Worm (Caenorhabditis elegans) whole organism, L2 larva: ENCODE results near the gene C49F5.7.

Source experiments
- F13H6.1 ChIP-seq: sonication (generic microtip); optimal IDR thresholded peaks from 2 replicates; lab custom pipeline; 2016; ENCODE audit warnings: missing genetic modification characterization, missing compliant biosample characterization
- aly-2 ChIP-seq: fragments of 150-350 bp; optimal IDR thresholded peaks from 2 replicates; lab custom pipeline; 2014; ENCODE audit warnings: missing biosample characterization, missing genetic modification characterization
- ceh-82 ChIP-seq: fragments of 150-350 bp; optimal IDR thresholded peaks from 2 replicates; lab custom pipeline; 2014; ENCODE audit warnings: missing biosample characterization, missing genetic modification characterization
- elt-3 ChIP-seq: sonication (generic microtip); optimal IDR thresholded peaks from 2 replicates; lab custom pipeline; 2017; ENCODE audit warnings: missing biosample characterization, missing genetic modification characterization
- lsy-2 ChIP-seq, 2 experiments: fragments of 150-350 bp in 1 of 2; sonication (generic microtip) in 1 of 2; optimal IDR thresholded peaks; 2 replicates each; lab custom pipeline; 2014 to 2017; ENCODE audit warnings: missing biosample characterization in 2 of 2, missing genetic modification characterization in 2 of 2
- nhr-10 ChIP-seq: sonication (generic microtip); optimal IDR thresholded peaks from 2 replicates; lab custom pipeline; 2017; ENCODE audit warnings: missing biosample characterization, missing genetic modification characterization
- nhr-23 ChIP-seq: fragments of 150-350 bp; optimal IDR thresholded peaks from 2 replicates; lab custom pipeline; 2014; ENCODE audit warnings: missing biosample characterization, missing genetic modification reagents, missing genetic modification characterization
- nhr-6 ChIP-seq: fragments of 150-350 bp; optimal IDR thresholded peaks from 2 replicates; lab custom pipeline; 2014; ENCODE audit warnings: missing biosample characterization, missing genetic modification characterization
- snpc-4 ChIP-seq: fragments of 150-350 bp; optimal IDR thresholded peaks from 2 replicates; lab custom pipeline; 2014; ENCODE audit warnings: missing biosample characterization, missing genetic modification characterization
- ztf-11 ChIP-seq: sonication (generic microtip); optimal IDR thresholded peaks from 2 replicates; lab custom pipeline; 2017; ENCODE audit warnings: missing biosample characterization, missing genetic modification characterization
- ztf-4 ChIP-seq: fragments of 150-350 bp; optimal IDR thresholded peaks from 2 replicates; lab custom pipeline; 2014; ENCODE audit warnings: missing biosample characterization, missing genetic modification characterization

ce11 chrX:12006470-12006869 is 11.9 kb downstream of the C49F5.7 start:
- TF ChIP-seq ztf-11 (tag; lab: Kevin White, UChicago) (no peak), lsy-2 (tag; optimal IDR thresholded peaks at IDR 0.05; lab: Kevin White, UChicago) (no peak), nhr-10 (tag; lab: Kevin White, UChicago) (no peak), ztf-4 (no peak), aly-2 (tag; lab: Kevin White, UChicago) (no peak), nhr-6 (no peak), snpc-4 (tag; lab: Kevin White, UChicago) (no peak), ceh-82 (no peak), F13H6.1 (no peak), nhr-23 (tag; lab: Kevin White, UChicago) (no peak), elt-3 (no peak)
